Worm (Caenorhabditis elegans): ENCODE results near the gene C35B1.2.

The C35B1.2 gene

ce11 chrIV:4049398-4049998 is 36.5 kb upstream of the C35B1.2 start, which contains the start of gene pcn-1 (continued):
- peak; percentile 7 for TF ChIP-seq C08G9.2 (tag; optimal IDR thresholded peaks at IDR 0.05)
- TF ChIP-seq fax-1 (tag; optimal IDR thresholded peaks at IDR 0.05) = no peak
- TF ChIP-seq lim-6 (tag; optimal IDR thresholded peaks at IDR 0.05) = no peak
- no peak for TF ChIP-seq ahr-1 (tag; optimal IDR thresholded peaks at IDR 0.05)
- no peak for TF ChIP-seq pax-1 (tag; optimal IDR thresholded peaks at IDR 0.05)
- TF ChIP-seq ceh-19 (GFP tag; optimal IDR thresholded peaks at IDR 0.05) = no peak
- TF ChIP-seq ceh-14 (tag; optimal IDR thresholded peaks at IDR 0.05) = peak; percentile 50
- TF ChIP-seq unc-55 (GFP tag; optimal IDR thresholded peaks at IDR 0.05) = peak; percentile 34
- peak; percentile 49 for TF ChIP-seq unc-86 (tag; optimal IDR thresholded peaks at IDR 0.05)
- no peak for TF ChIP-seq ceh-24 (tag; optimal IDR thresholded peaks at IDR 0.05)
- no peak for TF ChIP-seq ets-4 (tag; optimal IDR thresholded peaks at IDR 0.05)
- TF ChIP-seq zip-5 (tag; optimal IDR thresholded peaks at IDR 0.05) = no peak
- TF ChIP-seq hlh-15 (tag; optimal IDR thresholded peaks at IDR 0.05) = no peak
- no peak for TF ChIP-seq npax-4 (tag; optimal IDR thresholded peaks at IDR 0.05)
- peak; percentile 38 for TF ChIP-seq T23F11.4 (GFP tag; optimal IDR thresholded peaks at IDR 0.05)
- TF ChIP-seq K09A11.1 (tag; optimal IDR thresholded peaks at IDR 0.05; ENCODE audit: insufficient read depth) = peak; percentile 31
- TF ChIP-seq nfya-1 (tag; optimal IDR thresholded peaks at IDR 0.05) = peak; percentile 62
- TF ChIP-seq dve-1 (tag; optimal IDR thresholded peaks at IDR 0.05) = peak; percentile 28
- TF ChIP-seq nhr-232 (tag; optimal IDR thresholded peaks at IDR 0.05) = no peak
- peak; percentile 40 for TF ChIP-seq pros-1 (tag; optimal IDR thresholded peaks at IDR 0.05)
- peak; percentile 51 for TF ChIP-seq ceh-18 (tag; optimal IDR thresholded peaks at IDR 0.05)
- TF ChIP-seq ceh-34 (tag; optimal IDR thresholded peaks at IDR 0.05) = peak; percentile 53
- peak; percentile 58 for TF ChIP-seq elt-2 (tag; optimal IDR thresholded peaks at IDR 0.05)
- no peak for TF ChIP-seq ceh-9 (tag; optimal IDR thresholded peaks at IDR 0.05)
- TF ChIP-seq gmeb-2 (tag; optimal IDR thresholded peaks at IDR 0.05) = no peak
- peak; percentile 75 for TF ChIP-seq ceh-30 (tag; optimal IDR thresholded peaks at IDR 0.05)
- no peak for TF ChIP-seq mec-3 (tag; optimal IDR thresholded peaks at IDR 0.05; ENCODE audit: borderline replicate concordance)
- no peak for TF ChIP-seq ama-1 (optimal IDR thresholded peaks at IDR 0.05)
- no peak for TF ChIP-seq nhr-11 (tag; optimal IDR thresholded peaks at IDR 0.05)
- TF ChIP-seq pha-2 (tag; optimal IDR thresholded peaks at IDR 0.05) = peak; percentile 53
- no peak for TF ChIP-seq unc-3 (GFP tag; conservative IDR thresholded peaks at IDR 0.05)
- no peak for TF ChIP-seq unc-3 (tag; optimal IDR thresholded peaks at IDR 0.05)
- TF ChIP-seq hlh-13 (GFP tag; optimal IDR thresholded peaks at IDR 0.05) = no peak
- no peak for TF ChIP-seq C38D4.7 (GFP tag; optimal IDR thresholded peaks at IDR 0.05)
- no peak for TF ChIP-seq ceh-45 (GFP tag; IDR thresholded peaks at IDR 0.05)
- peak; percentile 12 for TF ChIP-seq che-1 (tag; optimal IDR thresholded peaks at IDR 0.05)
- no peak for TF ChIP-seq ceh-6 (GFP tag; optimal IDR thresholded peaks at IDR 0.05)

ce11 chrIV:4051539-4051938 is 34.5 kb upstream of the C35B1.2 start, which contains the start of gene wrt-5:
wrt-5 (minus strand) TSS chrIV:4051639.
- TF ChIP-seq ceh-6 (GFP tag; optimal IDR thresholded peaks at IDR 0.05) (no peak), dve-1 (tag; optimal IDR thresholded peaks at IDR 0.05) (no peak), nhr-232 (tag; optimal IDR thresholded peaks at IDR 0.05) (no peak), lin-11 (tag; optimal IDR thresholded peaks at IDR 0.05) (no peak), ttx-3 (tag; optimal IDR thresholded peaks at IDR 0.05) (no peak), elt-4 (tag; optimal IDR thresholded peaks at IDR 0.05) (no peak), lim-6 (tag; optimal IDR thresholded peaks at IDR 0.05) (no peak), fkh-10 (GFP tag; optimal IDR thresholded peaks at IDR 0.05) (no peak)
